Worm (Caenorhabditis elegans) whole organism, L4/young adult: ENCODE results near the gene gmpr-1.

Source experiments
- dao-5 ChIP-seq: sonication (generic microtip); optimal IDR thresholded peaks from 2 replicates; lab custom pipeline; 2016; ENCODE audit warnings: missing genotype, missing genetic modification characterization, moderate library complexity, missing compliant biosample characterization
- him-1 ChIP-seq: sonication (generic microtip); optimal IDR thresholded peaks from 2 replicates; lab custom pipeline; 2016; ENCODE audit warnings: missing genotype, missing genetic modification reagents, missing genetic modification characterization, missing compliant biosample characterization

ce11 chrV:4377622-4378021, 6.4 kb upstream of the gmpr-1 start, which contains the start of gene F32D1.8:
- TF ChIP-seq dao-5 (tag; lab: Kevin White, UChicago) (no peak), him-1 (no peak)
